Fruit fly (Drosophila melanogaster): ENCODE measurements around the gene neur.

DNA sequence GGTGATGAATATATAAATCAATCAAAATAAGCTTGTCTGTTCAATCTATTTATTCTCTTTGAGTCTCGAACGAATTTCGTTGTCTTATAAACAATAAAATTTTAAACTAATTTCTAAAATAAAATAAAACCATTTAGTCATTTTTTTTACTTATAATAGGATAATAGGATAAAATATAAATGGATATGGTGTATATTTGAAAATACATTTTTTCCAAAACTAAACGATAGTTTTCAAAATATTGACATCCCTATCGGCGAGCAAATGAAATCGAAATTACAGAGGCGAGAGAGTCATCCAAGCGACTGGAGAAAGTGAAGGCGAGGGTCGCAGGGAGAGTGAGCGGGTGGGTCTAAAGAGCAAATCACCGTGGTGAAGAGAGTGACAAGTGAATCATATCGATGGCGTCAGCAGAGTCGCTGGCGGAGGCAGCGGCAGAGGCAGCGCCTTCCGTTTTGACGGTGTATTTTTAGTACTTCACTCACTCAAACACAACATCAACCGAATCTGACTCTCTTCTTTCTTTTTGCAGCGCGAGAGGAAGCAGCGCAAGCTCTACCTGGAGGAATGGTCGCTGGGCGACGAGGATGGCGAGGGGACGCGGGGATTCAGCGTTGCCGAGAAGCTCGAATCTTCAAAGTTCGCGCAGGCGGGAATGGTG is 18.3 kb upstream of the neur start:
- TF ChIP-seq br (GFP tag; optimal IDR thresholded peaks at IDR 0.05), result peak; percentile 84
- peak; percentile 92 for TF ChIP-seq psq (GFP tag; optimal IDR thresholded peaks at IDR 0.05)
- TF ChIP-seq CG32264 (GFP tag; optimal IDR thresholded peaks at IDR 0.05), result peak; percentile 21
- no peak for TF ChIP-seq lola (GFP tag; optimal IDR thresholded peaks at IDR 0.05)
- TF ChIP-seq fru (GFP tag; optimal IDR thresholded peaks at IDR 0.05), result peak; percentile 91
- no peak for TF ChIP-seq Rel (GFP tag; optimal IDR thresholded peaks at IDR 0.05)
- no peak for TF ChIP-seq Rel (tag; optimal IDR thresholded peaks at IDR 0.05)
- TF ChIP-seq usp (GFP tag; optimal IDR thresholded peaks at IDR 0.05), result no peak
- TF ChIP-seq Jra (GFP tag; optimal IDR thresholded peaks at IDR 0.05), result peak; percentile 84
- TF ChIP-seq Dfd (GFP tag; optimal IDR thresholded peaks at IDR 0.05), result no peak
- no peak for TF ChIP-seq CrebA (GFP tag; optimal IDR thresholded peaks at IDR 0.05; ENCODE audit: borderline replicate concordance)
- peak; percentile 72 for TF ChIP-seq CG9705 (GFP tag; optimal IDR thresholded peaks at IDR 0.05)
- no peak for TF ChIP-seq Abd-B (GFP tag; optimal IDR thresholded peaks at IDR 0.05)

Measured in whole organism, wandering third instar larva.